Worm (Caenorhabditis elegans) whole organism, late embryonic: ENCODE results near the gene del-1.
A peak's percentile ranks its signal among the peaks of the same experiment; 100 is the strongest.

Experiments used
- C08G9.2 ChIP-seq: sonication (generic microtip); optimal IDR thresholded peaks from 2 replicates; lab custom pipeline; 2016; ENCODE audit warnings: mild to moderate bottlenecking, missing genetic modification characterization, moderate library complexity, missing compliant biosample characterization
- F13H6.1 ChIP-seq: sonication (generic microtip); optimal IDR thresholded peaks from 2 replicates; lab custom pipeline; 2016; ENCODE audit warnings: missing genetic modification characterization, missing compliant biosample characterization
- K09A11.1 ChIP-seq: sonication (generic microtip); optimal IDR thresholded peaks from 2 replicates; lab custom pipeline; 2017; ENCODE audit warnings: antibody characterized with exemption, mild to moderate bottlenecking, missing genetic modification characterization, missing compliant biosample characterization; ENCODE audit not compliant: insufficient read depth
- Y22D7AL.16 ChIP-seq: sonication (generic microtip); optimal IDR thresholded peaks from 2 replicates; lab custom pipeline; 2016; ENCODE audit warnings: missing genetic modification characterization, missing compliant biosample characterization
- ahr-1 ChIP-seq: sonication (generic microtip); optimal IDR thresholded peaks from 2 replicates; lab custom pipeline; 2016; ENCODE audit warnings: missing genetic modification characterization, missing compliant biosample characterization
- ceh-18 ChIP-seq: sonication (generic microtip); optimal IDR thresholded peaks from 2 replicates; lab custom pipeline; 2016; ENCODE audit warnings: missing genetic modification characterization, missing compliant biosample characterization
- ceh-19 ChIP-seq: fragments of 200-800 bp; sonication (Bioruptor generic); optimal IDR thresholded peaks from 2 replicates; lab custom pipeline; 2018; ENCODE audit warnings: mild to moderate bottlenecking, missing genetic modification characterization, missing compliant biosample characterization
- ceh-24 ChIP-seq: sonication (generic microtip); optimal IDR thresholded peaks from 2 replicates; lab custom pipeline; 2016; ENCODE audit warnings: mild to moderate bottlenecking, missing genetic modification characterization, missing compliant biosample characterization
- ceh-31 ChIP-seq: sonication (generic microtip); optimal IDR thresholded peaks from 2 replicates; lab custom pipeline; 2016; ENCODE audit warnings: missing genetic modification characterization, missing compliant biosample characterization
- ceh-34 ChIP-seq: sonication (generic microtip); optimal IDR thresholded peaks from 2 replicates; lab custom pipeline; 2016; ENCODE audit warnings: mild to moderate bottlenecking, missing genetic modification characterization, missing compliant biosample characterization
- ceh-48 ChIP-seq: sonication (generic microtip); optimal IDR thresholded peaks from 2 replicates; lab custom pipeline; 2016; ENCODE audit warnings: missing genetic modification characterization, inconsistent platforms, missing compliant biosample characterization
- ceh-6 ChIP-seq: fragments of 200-800 bp; sonication (Bioruptor generic); optimal IDR thresholded peaks from 2 replicates; lab custom pipeline; 2018; ENCODE audit warnings: mild to moderate bottlenecking, missing genetic modification characterization, missing compliant biosample characterization
- dmd-4 ChIP-seq: sonication (generic microtip); optimal IDR thresholded peaks from 2 replicates; lab custom pipeline; 2016; ENCODE audit warnings: borderline replicate concordance, missing genetic modification characterization, missing compliant biosample characterization
- elt-2 ChIP-seq: sonication (generic microtip); optimal IDR thresholded peaks from 2 replicates; lab custom pipeline; 2016; ENCODE audit warnings: missing genetic modification reagents, missing genetic modification characterization, missing compliant biosample characterization
- elt-4 ChIP-seq: sonication (generic microtip); optimal IDR thresholded peaks from 2 replicates; lab custom pipeline; 2016; ENCODE audit warnings: missing genetic modification characterization, missing compliant biosample characterization
- eyg-1 ChIP-seq: sonication (generic microtip); optimal IDR thresholded peaks from 2 replicates; lab custom pipeline; 2016; ENCODE audit warnings: missing genotype, missing genetic modification characterization, missing compliant biosample characterization
- fkh-6 ChIP-seq: sonication (generic microtip); optimal IDR thresholded peaks from 2 replicates; lab custom pipeline; 2016; ENCODE audit warnings: missing genetic modification characterization, missing compliant biosample characterization
- gmeb-2 ChIP-seq: sonication (generic microtip); optimal IDR thresholded peaks from 2 replicates; lab custom pipeline; 2016; ENCODE audit warnings: missing genetic modification characterization, inconsistent platforms, missing compliant biosample characterization
- hlh-13 ChIP-seq: fragments of 200-800 bp; sonication (Bioruptor generic); optimal IDR thresholded peaks from 2 replicates; lab custom pipeline; 2018; ENCODE audit warnings: mild to moderate bottlenecking, missing genetic modification characterization, missing compliant biosample characterization
- hlh-30 ChIP-seq: sonication (generic microtip); optimal IDR thresholded peaks from 2 replicates; lab custom pipeline; 2017; ENCODE audit warnings: antibody characterized with exemption, missing genetic modification characterization, missing compliant biosample characterization; ENCODE audit not compliant: insufficient read depth
- hlh-6 ChIP-seq: sonication (generic microtip); optimal IDR thresholded peaks from 2 replicates; lab custom pipeline; 2016; ENCODE audit warnings: missing genotype, missing genetic modification characterization, missing compliant biosample characterization
- hlh-8 ChIP-seq: sonication (generic microtip); optimal IDR thresholded peaks from 2 replicates; lab custom pipeline; 2016; ENCODE audit warnings: missing genotype, missing genetic modification characterization, missing compliant biosample characterization
- nfya-1 ChIP-seq: sonication (generic microtip); optimal IDR thresholded peaks from 2 replicates; lab custom pipeline; 2017; ENCODE audit warnings: missing genetic modification characterization, mild to moderate bottlenecking, missing compliant biosample characterization, antibody characterized with exemption, moderate library complexity
- nhr-11 ChIP-seq: fragments of 150-350 bp; optimal IDR thresholded peaks from 2 replicates; lab custom pipeline; 2014; ENCODE audit warnings: missing biosample characterization, missing genetic modification characterization
- npax-4 ChIP-seq: sonication (generic microtip); optimal IDR thresholded peaks from 2 replicates; lab custom pipeline; 2016; ENCODE audit warnings: missing genetic modification characterization, missing compliant biosample characterization
- pag-3 ChIP-seq: sonication (generic microtip); optimal IDR thresholded peaks from 2 replicates; lab custom pipeline; 2016; ENCODE audit warnings: missing compliant biosample characterization, missing genetic modification characterization, borderline replicate concordance
- pha-4 ChIP-seq: fragments of 150-350 bp; optimal IDR thresholded peaks from 2 replicates; lab custom pipeline; 2018; ENCODE audit warnings: missing biosample characterization, missing genetic modification reagents, missing genetic modification characterization
- ref-2 ChIP-seq: sonication (generic microtip); optimal IDR thresholded peaks from 2 replicates; lab custom pipeline; 2016; ENCODE audit warnings: missing genetic modification characterization, missing compliant biosample characterization
- rnt-1 ChIP-seq: sonication (generic microtip); optimal IDR thresholded peaks from 2 replicates; lab custom pipeline; 2016; ENCODE audit warnings: missing genetic modification characterization, missing compliant biosample characterization
- sox-4 ChIP-seq: sonication (generic microtip); optimal IDR thresholded peaks from 2 replicates; lab custom pipeline; 2017; ENCODE audit warnings: mild to moderate bottlenecking, missing genetic modification characterization, inconsistent platforms, missing compliant biosample characterization
- syd-9 ChIP-seq: sonication (generic microtip); optimal IDR thresholded peaks from 2 replicates; lab custom pipeline; 2016; ENCODE audit warnings: mild to moderate bottlenecking, missing genetic modification characterization, moderate library complexity, missing compliant biosample characterization
- tbx-7 ChIP-seq: sonication (generic microtip); optimal IDR thresholded peaks from 2 replicates; lab custom pipeline; 2016; ENCODE audit warnings: missing genotype, missing genetic modification characterization, missing compliant biosample characterization
- ttx-3 ChIP-seq: sonication (generic microtip); optimal IDR thresholded peaks from 2 replicates; lab custom pipeline; 2016; ENCODE audit warnings: missing genetic modification reagents, missing genetic modification characterization, missing compliant biosample characterization
- unc-3 ChIP-seq, 2 experiments: fragments of 200-800 bp in 1 of 2; sonication (Bioruptor generic) in 1 of 2; sonication (generic microtip) in 1 of 2; conservative IDR thresholded peaks in 1 of 2; optimal IDR thresholded peaks in 1 of 2; 2 replicates each; pipeline versions ENCODE4 v1.3.6 to Lab custom; 2016 to 2022; ENCODE audit warnings: missing compliant biosample characterization in 2 of 2, missing genetic modification characterization in 2 of 2, missing genetic modification reagents in 1 of 2
- unc-55 ChIP-seq: sonication (generic microtip); optimal IDR thresholded peaks from 2 replicates; lab custom pipeline; 2017; ENCODE audit warnings: missing biosample characterization, missing genetic modification reagents, missing genetic modification characterization
- zip-5 ChIP-seq: sonication (generic microtip); optimal IDR thresholded peaks from 2 replicates; lab custom pipeline; 2016; ENCODE audit warnings: missing genetic modification characterization, missing compliant biosample characterization
- ztf-16 ChIP-seq: sonication (generic microtip); optimal IDR thresholded peaks from 2 replicates; lab custom pipeline; 2017; ENCODE audit warnings: missing genetic modification characterization, missing compliant biosample characterization

Gene del-1

DNA sequence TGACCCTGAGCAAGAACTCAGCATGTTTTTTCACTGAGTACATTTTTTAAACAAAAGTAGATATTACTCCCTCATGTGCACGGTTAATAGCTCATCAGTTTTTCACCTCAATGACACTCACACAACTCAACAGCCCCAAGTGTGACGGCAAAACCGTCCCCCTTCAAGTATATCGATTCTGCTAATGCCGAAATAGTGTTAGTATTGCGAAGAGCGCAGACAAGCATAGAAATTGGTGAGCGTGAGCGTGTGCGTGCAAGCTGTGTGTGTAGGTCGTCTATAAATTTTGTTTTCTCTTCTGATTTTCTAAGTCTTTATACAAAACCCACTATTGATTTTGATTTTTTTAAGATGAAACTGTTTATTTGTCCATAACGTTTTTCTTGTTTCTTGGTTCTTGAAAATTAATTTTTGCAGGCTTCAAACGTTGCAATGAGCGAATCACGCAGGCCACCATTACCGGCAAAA is 29.6 kb upstream of the del-1 start, which contains the start of gene K04C1.2:
TSS of gene K04C1.2 (plus strand) at position 418 of the 468 bp plus-strand sequence.
- TF ChIP-seq ceh-31 (tag; lab: Kevin White, UChicago), result peak; percentile 37
- no peak for TF ChIP-seq hlh-13 (GFP tag; lab: Kevin White, UChicago)
- no peak for TF ChIP-seq C08G9.2
- peak; percentile 21 for TF ChIP-seq nfya-1 (tag; lab: Kevin White, UChicago)
- TF ChIP-seq ceh-48 (tag; lab: Kevin White, UChicago), result peak; percentile 73
- peak; percentile 18 for TF ChIP-seq ref-2 (tag; lab: Kevin White, UChicago)
- TF ChIP-seq, all 69 proteins: peak for 4

DNA sequence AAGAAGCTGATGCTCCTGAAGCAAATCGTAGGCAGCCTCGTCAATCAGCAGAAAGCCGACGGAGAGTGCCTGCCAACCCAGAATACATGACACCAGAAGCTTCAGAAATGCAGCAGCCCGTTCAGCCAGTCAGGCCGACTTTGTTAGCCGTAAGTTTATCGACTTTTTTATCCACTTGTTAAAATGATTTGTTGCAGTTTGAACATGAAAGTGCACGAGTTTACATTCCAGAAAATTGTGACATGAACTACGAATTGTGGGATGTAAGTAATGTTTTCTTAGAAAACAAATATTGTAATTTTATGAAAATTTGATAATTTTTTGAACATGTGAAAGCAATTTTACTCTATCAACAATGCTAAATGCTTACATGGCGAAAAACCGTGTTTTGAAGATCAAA is 27.7 kb upstream of the del-1 start:
- no peak for TF ChIP-seq hlh-8 (tag; lab: Kevin White, UChicago)

DNA sequence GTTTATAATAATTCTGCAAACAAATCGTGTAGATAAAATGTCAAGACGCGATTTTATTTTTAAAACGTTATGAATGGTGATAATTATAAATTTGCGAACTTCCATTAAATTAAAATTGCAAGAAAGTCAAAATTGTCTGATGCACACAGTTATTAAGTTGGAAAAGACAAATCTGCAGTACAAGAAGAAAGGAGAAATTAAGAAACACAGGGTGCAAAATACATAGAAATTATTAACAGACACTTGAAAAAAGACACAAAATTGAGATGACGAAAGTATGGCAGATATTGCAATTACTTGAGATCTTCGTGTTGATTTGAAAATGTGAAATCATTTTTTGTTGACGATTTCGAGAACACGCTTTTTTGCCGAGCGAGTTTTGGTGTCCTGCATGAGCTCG is 26.4 kb upstream of the del-1 start:
- TF ChIP-seq hlh-6 (tag; lab: Kevin White, UChicago), result no peak
- no peak for TF ChIP-seq ttx-3 (tag; lab: Kevin White, UChicago)
- no peak for TF ChIP-seq pha-4 (tag; lab: Kevin White, UChicago)
- no peak for TF ChIP-seq hlh-30 (tag; lab: Kevin White, UChicago)
- no peak for TF ChIP-seq dmd-4 (tag; lab: Kevin White, UChicago)
- TF ChIP-seq nhr-11, result no peak
- no peak for TF ChIP-seq ceh-34 (tag; lab: Kevin White, UChicago)
- TF ChIP-seq K09A11.1 (tag; lab: Kevin White, UChicago), result no peak
- TF ChIP-seq ceh-6, result no peak
- TF ChIP-seq rnt-1 (tag; lab: Kevin White, UChicago), result no peak
- no peak for TF ChIP-seq npax-4
- no peak for TF ChIP-seq Y22D7AL.16
- no peak for TF ChIP-seq F13H6.1
- no peak for TF ChIP-seq ztf-16
- no peak for TF ChIP-seq syd-9
- TF ChIP-seq, all 69 proteins: peak for 0

DNA sequence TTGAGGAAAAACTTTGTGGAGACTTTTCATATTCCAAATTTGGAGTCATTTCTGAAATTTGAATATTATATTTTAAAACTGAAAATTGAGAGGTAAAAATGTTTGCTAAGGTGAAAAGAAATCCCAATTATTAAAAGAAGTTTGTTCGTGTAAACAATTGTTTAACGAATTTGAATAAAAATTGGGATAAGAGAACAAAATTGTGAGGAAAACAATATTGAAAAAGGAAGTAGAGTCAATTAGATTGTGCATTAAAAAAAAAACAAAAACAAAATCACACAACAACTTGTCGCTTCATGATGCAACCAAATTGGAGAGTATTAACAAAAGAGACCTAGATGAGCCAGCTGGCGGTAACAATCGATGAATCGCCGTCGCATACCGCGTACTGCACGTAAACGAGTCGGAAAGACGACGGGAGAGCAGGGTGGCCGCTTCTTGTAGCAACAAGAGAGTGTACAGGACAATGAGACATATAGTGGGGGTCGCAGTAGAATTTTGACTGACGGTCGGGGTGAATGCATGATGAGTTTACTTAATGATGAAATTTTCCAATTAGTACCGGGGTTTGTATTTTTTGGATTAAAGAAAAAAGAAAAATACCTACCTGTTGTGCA is 24.4 kb upstream of the del-1 start, which contains the start of gene K04C1.3:
TSS of gene K04C1.3 (minus strand) at position 51 of the 617 bp plus-strand sequence.
- TF ChIP-seq ceh-19 (GFP tag; lab: Kevin White, UChicago) (no peak), eyg-1 (no peak), elt-4 (tag; lab: Kevin White, UChicago) (no peak), ceh-31 (tag; lab: Kevin White, UChicago) (peak; percentile 60)

DNA sequence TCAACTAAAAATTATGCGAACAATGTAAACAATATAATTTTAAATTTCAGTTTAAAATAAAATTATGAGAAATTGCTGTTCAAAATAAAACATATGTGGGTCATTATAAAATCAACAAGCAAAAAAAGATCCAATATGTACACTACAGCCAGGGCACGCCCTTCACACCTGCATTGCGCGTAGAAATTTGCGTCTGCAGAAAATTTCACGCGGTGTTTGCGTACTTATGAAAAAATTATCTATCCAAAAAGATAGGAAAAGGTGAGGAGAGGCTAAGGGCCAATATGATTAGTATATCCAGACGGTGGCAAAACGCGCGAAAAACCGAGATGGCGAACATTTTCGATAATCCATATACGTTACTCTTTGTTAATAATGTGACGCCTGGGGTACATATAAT is 23.4 kb upstream of the del-1 start:
- TF ChIP-seq elt-2 (tag; lab: Kevin White, UChicago) (peak; percentile 40), syd-9 (no peak)

DNA sequence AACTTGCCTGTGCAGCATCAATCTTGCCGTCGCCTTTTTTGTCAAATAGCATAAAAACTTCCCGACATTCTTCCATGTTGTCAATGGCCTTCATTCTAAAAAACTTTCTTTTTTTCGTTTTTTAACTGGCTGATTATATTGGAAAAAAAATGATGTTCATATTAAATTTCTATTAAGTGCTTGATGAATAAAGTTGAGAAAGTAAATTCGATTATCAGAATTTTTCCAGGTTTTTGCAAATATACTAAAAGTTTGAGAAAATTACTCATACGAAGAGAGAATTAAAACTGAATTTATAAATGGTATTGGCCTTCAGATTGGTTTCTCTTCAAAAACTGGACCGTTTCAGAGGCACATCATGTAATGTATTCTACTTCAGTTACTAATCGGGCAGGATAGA is 21.4 kb upstream of the del-1 start, which contains the start of gene mlc-6:
TSS of gene mlc-6 (minus strand) at position 101 of the 400 bp plus-strand sequence.
- TF ChIP-seq ahr-1 (tag; lab: Kevin White, UChicago) (no peak), sox-4 (no peak), zip-5 (no peak), C08G9.2 (no peak), ceh-18 (tag; lab: Kevin White, UChicago) (no peak), gmeb-2 (no peak), unc-3 (GFP tag; conservative IDR thresholded peaks at IDR 0.05; lab: Robert Waterston, UW) (no peak), unc-3 (tag; optimal IDR thresholded peaks at IDR 0.05; lab: Kevin White, UChicago) (no peak), pag-3 (no peak), ceh-48 (tag; lab: Kevin White, UChicago) (no peak), fkh-6 (tag; lab: Kevin White, UChicago) (no peak), K09A11.1 (tag; lab: Kevin White, UChicago) (no peak), tbx-7 (tag; lab: Kevin White, UChicago) (no peak), unc-55 (GFP tag; lab: Kevin White, UChicago) (no peak), ceh-24 (tag; lab: Kevin White, UChicago) (no peak), elt-4 (tag; lab: Kevin White, UChicago) (no peak), ceh-19 (GFP tag; lab: Kevin White, UChicago) (no peak)
